Worm (Caenorhabditis elegans): ENCODE data around the gene gcy-31.

The gcy-31 gene

ce11 chrX:2425284-2425683 lies 2.0 kb downstream of the gcy-31 start:
- no peak for TF ChIP-seq ceh-36 (tag; optimal IDR thresholded peaks at IDR 0.05)
- TF ChIP-seq pes-1 (GFP tag; IDR thresholded peaks at IDR 0.05) = no peak
- no peak for TF ChIP-seq flt-1 (GFP tag; IDR thresholded peaks at IDR 0.05)
- no peak for TF ChIP-seq tra-4 (tag; optimal IDR thresholded peaks at IDR 0.05)
- no peak for TF ChIP-seq hmbx-1 (tag; optimal IDR thresholded peaks at IDR 0.05)
- TF ChIP-seq scrt-1 (GFP tag; IDR thresholded peaks at IDR 0.05) = no peak
- no peak for TF ChIP-seq ets-7 (tag; optimal IDR thresholded peaks at IDR 0.05)
- TF ChIP-seq ama-1 (optimal IDR thresholded peaks at IDR 0.05) = no peak
- TF ChIP-seq B0310.2 (tag; optimal IDR thresholded peaks at IDR 0.05) = no peak
- TF ChIP-seq hmg-4 (GFP tag; optimal IDR thresholded peaks at IDR 0.05) = no peak
- TF ChIP-seq ceh-13 (GFP tag; optimal IDR thresholded peaks at IDR 0.05) = no peak
- TF ChIP-seq sea-1 (GFP tag; conservative IDR thresholded peaks at IDR 0.05) = no peak

- TF ChIP-seq aly-1 (tag; optimal IDR thresholded peaks at IDR 0.05) (no peak), F13C5.2 (tag; optimal IDR thresholded peaks at IDR 0.05) (no peak), ets-7 (tag; optimal IDR thresholded peaks at IDR 0.05) (no peak), ceh-13 (GFP tag; optimal IDR thresholded peaks at IDR 0.05) (no peak), ama-1 (optimal IDR thresholded peaks at IDR 0.05) (no peak), hmg-4 (GFP tag; optimal IDR thresholded peaks at IDR 0.05) (no peak), flt-1 (GFP tag; IDR thresholded peaks at IDR 0.05) (no peak), tra-4 (tag; optimal IDR thresholded peaks at IDR 0.05) (no peak), pes-1 (GFP tag; IDR thresholded peaks at IDR 0.05) (no peak), B0310.2 (tag; optimal IDR thresholded peaks at IDR 0.05) (no peak), hmbx-1 (tag; optimal IDR thresholded peaks at IDR 0.05) (no peak), scrt-1 (GFP tag; IDR thresholded peaks at IDR 0.05) (no peak), tbx-11 (GFP tag; IDR thresholded peaks at IDR 0.05) (no peak), sea-1 (GFP tag; conservative IDR thresholded peaks at IDR 0.05) (no peak), ceh-36 (tag; optimal IDR thresholded peaks at IDR 0.05) (no peak)
Observed at ce11 chrX:2422123-2422522, 5.2 kb downstream of the gcy-31 start.

ce11 chrX:2419777-2420176 lies 7.5 kb downstream of the gcy-31 start, which contains the start of gene glr-7:
glr-7 (minus strand) TSS chrX:2419877.
- TF ChIP-seq sea-1 (GFP tag; conservative IDR thresholded peaks at IDR 0.05) (no peak), tbx-37 (GFP tag; conservative IDR thresholded peaks at IDR 0.05) (no peak)

ce11 chrX:2413277-2413676 lies 14.0 kb downstream of the gcy-31 start, which contains the start of gene hlh-15:
hlh-15 (minus strand) TSS chrX:2413377.
- TF ChIP-seq tra-4 (tag; optimal IDR thresholded peaks at IDR 0.05) (no peak), aly-1 (tag; optimal IDR thresholded peaks at IDR 0.05) (no peak), flt-1 (GFP tag; IDR thresholded peaks at IDR 0.05) (no peak), F13C5.2 (tag; optimal IDR thresholded peaks at IDR 0.05) (no peak), tbx-37 (GFP tag; conservative IDR thresholded peaks at IDR 0.05) (no peak), ceh-13 (GFP tag; optimal IDR thresholded peaks at IDR 0.05) (no peak), pes-1 (GFP tag; IDR thresholded peaks at IDR 0.05) (no peak)

ce11 chrX:2410978-2411377 lies 16.3 kb downstream of the gcy-31 start:
- no peak for TF ChIP-seq sea-1 (GFP tag; conservative IDR thresholded peaks at IDR 0.05)
- no peak for TF ChIP-seq ceh-36 (tag; optimal IDR thresholded peaks at IDR 0.05)
- TF ChIP-seq B0310.2 (tag; optimal IDR thresholded peaks at IDR 0.05) = no peak
- no peak for TF ChIP-seq tbx-11 (GFP tag; IDR thresholded peaks at IDR 0.05)
- TF ChIP-seq scrt-1 (GFP tag; IDR thresholded peaks at IDR 0.05) = no peak
- no peak for TF ChIP-seq F13C5.2 (tag; optimal IDR thresholded peaks at IDR 0.05)
- no peak for TF ChIP-seq aly-1 (tag; optimal IDR thresholded peaks at IDR 0.05)
- no peak for TF ChIP-seq hmbx-1 (tag; optimal IDR thresholded peaks at IDR 0.05)
- TF ChIP-seq tra-4 (tag; optimal IDR thresholded peaks at IDR 0.05) = no peak
- TF ChIP-seq hnd-1 (tag; optimal IDR thresholded peaks at IDR 0.05) = no peak
- TF ChIP-seq tbx-37 (GFP tag; conservative IDR thresholded peaks at IDR 0.05) = no peak
- TF ChIP-seq ets-7 (tag; optimal IDR thresholded peaks at IDR 0.05) = no peak
- no peak for TF ChIP-seq ceh-13 (GFP tag; optimal IDR thresholded peaks at IDR 0.05)

- no peak for TF ChIP-seq scrt-1 (GFP tag; IDR thresholded peaks at IDR 0.05)
- no peak for TF ChIP-seq F13C5.2 (tag; optimal IDR thresholded peaks at IDR 0.05)
- no peak for TF ChIP-seq ama-1 (optimal IDR thresholded peaks at IDR 0.05)
- no peak for TF ChIP-seq pes-1 (GFP tag; IDR thresholded peaks at IDR 0.05)
- TF ChIP-seq tbx-37 (GFP tag; conservative IDR thresholded peaks at IDR 0.05) = no peak
- no peak for TF ChIP-seq B0310.2 (tag; optimal IDR thresholded peaks at IDR 0.05)
- no peak for TF ChIP-seq sea-1 (GFP tag; conservative IDR thresholded peaks at IDR 0.05)
- no peak for TF ChIP-seq hmg-4 (GFP tag; optimal IDR thresholded peaks at IDR 0.05)
- TF ChIP-seq flt-1 (GFP tag; IDR thresholded peaks at IDR 0.05) = no peak
- TF ChIP-seq ets-7 (tag; optimal IDR thresholded peaks at IDR 0.05) = no peak
- TF ChIP-seq tbx-11 (GFP tag; IDR thresholded peaks at IDR 0.05) = no peak
- TF ChIP-seq hnd-1 (tag; optimal IDR thresholded peaks at IDR 0.05) = no peak
- TF ChIP-seq ceh-13 (GFP tag; optimal IDR thresholded peaks at IDR 0.05) = no peak
- no peak for TF ChIP-seq hmbx-1 (tag; optimal IDR thresholded peaks at IDR 0.05)
- no peak for TF ChIP-seq aly-1 (tag; optimal IDR thresholded peaks at IDR 0.05)
Observed at ce11 chrX:2409243-2409741, 18.0 kb downstream of the gcy-31 start, which contains the start of the genes C43H6.12 and trpp-12. C43H6.12 (plus strand) TSS chrX:2409607. trpp-12 (plus strand) TSS chrX:2409691.

- TF ChIP-seq pes-1 (GFP tag; IDR thresholded peaks at IDR 0.05) (no peak), flt-1 (GFP tag; IDR thresholded peaks at IDR 0.05) (no peak), B0310.2 (tag; optimal IDR thresholded peaks at IDR 0.05) (no peak), ama-1 (optimal IDR thresholded peaks at IDR 0.05) (no peak)
Observed at ce11 chrX:2407167-2407566, 20.1 kb downstream of the gcy-31 start, which contains the start of gene mtpn-1. mtpn-1 (plus strand) TSS chrX:2407467.

ce11 chrX:2403724-2404123 lies 23.6 kb downstream of the gcy-31 start, which contains the start of gene C43H6.4:
C43H6.4 (plus strand) TSS chrX:2404024.
- no peak for TF ChIP-seq hmbx-1 (tag; optimal IDR thresholded peaks at IDR 0.05)
- TF ChIP-seq ceh-13 (GFP tag; optimal IDR thresholded peaks at IDR 0.05) = no peak
- no peak for TF ChIP-seq hnd-1 (tag; optimal IDR thresholded peaks at IDR 0.05)

Data from whole organism, early embryonic.